Fruit fly (Drosophila melanogaster): ENCODE data around the gene CG5800.
A peak's percentile ranks its signal among the peaks of the same experiment; 100 is the strongest.

Gene CG5800

DNA sequence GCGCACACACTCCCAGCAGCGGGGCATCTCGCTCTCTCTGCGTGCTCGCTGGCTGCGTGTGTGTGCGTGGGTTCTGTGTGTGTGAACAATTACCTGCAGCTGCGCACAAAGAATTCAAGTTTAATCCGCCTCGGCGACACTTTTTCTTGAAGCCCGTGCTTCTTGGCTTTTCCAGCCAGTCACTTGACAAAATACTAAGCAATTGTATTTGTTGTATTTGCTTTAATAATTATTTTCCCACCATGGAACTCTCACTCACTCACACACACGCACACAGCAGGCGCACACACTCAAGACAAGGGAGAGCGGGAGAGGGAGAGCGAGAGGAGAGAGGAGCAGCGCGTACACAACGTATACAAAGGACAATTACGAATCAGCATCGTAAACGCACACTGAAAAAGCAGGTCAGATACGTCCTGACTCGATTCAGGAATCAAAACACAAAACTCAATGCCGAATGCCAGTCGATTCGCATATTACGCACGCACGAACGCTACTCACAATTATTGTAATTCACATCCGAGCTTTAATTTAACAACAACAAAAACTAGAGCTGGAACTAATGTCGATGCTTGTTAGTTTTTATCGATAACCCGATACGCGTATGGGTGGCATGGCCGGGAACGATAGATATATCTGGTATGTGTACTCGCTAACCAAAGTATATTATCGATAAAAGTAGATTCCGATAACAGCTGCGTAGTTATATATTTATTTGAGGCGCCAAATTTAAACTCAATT is 16.1 kb downstream of the CG5800 start, which contains the start of gene RhoGAPp190 (continued):
- TF ChIP-seq CG6791 (GFP tag; IDR thresholded peaks at IDR 0.05; ENCODE audit: partially characterized antibody) (peak; percentile 97), lilli (GFP tag; optimal IDR thresholded peaks at IDR 0.05) (peak; percentile 24), CG9817 (tag; optimal IDR thresholded peaks at IDR 0.05) (no peak), CG8478 (optimal IDR thresholded peaks at IDR 0.05) (peak; percentile 88), Ets97D (GFP tag; optimal IDR thresholded peaks at IDR 0.05) (peak; percentile 66), Xbp1 (GFP tag; optimal IDR thresholded peaks at IDR 0.05) (peak; percentile 7), bbx (GFP tag; IDR thresholded peaks at IDR 0.05; ENCODE audit: partially characterized antibody) (peak; percentile 96), zen2 (GFP tag; IDR thresholded peaks at IDR 0.05; ENCODE audit: partially characterized antibody) (peak; percentile 91), CG1832 (GFP tag; optimal IDR thresholded peaks at IDR 0.05) (peak; percentile 91), Opbp (GFP tag; IDR thresholded peaks at IDR 0.05; ENCODE audit: partially characterized antibody) (peak; percentile 92), hbn (GFP tag; IDR thresholded peaks at IDR 0.05; ENCODE audit: partially characterized antibody) (peak; percentile 81), Dek (tag; optimal IDR thresholded peaks at IDR 0.05) (peak; percentile 13), knrl (GFP tag; IDR thresholded peaks at IDR 0.05; ENCODE audit: partially characterized antibody) (peak; percentile 75), CG2712 (tag; optimal IDR thresholded peaks at IDR 0.05) (peak; percentile 33), YL-1 (GFP tag; optimal IDR thresholded peaks at IDR 0.05) (peak; percentile 23), E2f1 (GFP tag; IDR thresholded peaks at IDR 0.05) (no peak), sd (tag; optimal IDR thresholded peaks at IDR 0.05) (peak; percentile 72), maf-S (GFP tag; optimal IDR thresholded peaks at IDR 0.05) (no peak), CG10274 (GFP tag; optimal IDR thresholded peaks at IDR 0.05) (no peak), tna (GFP tag; IDR thresholded peaks at IDR 0.05; ENCODE audit: partially characterized antibody) (peak; percentile 96), sr (GFP tag; IDR thresholded peaks at IDR 0.05) (0 out of 3 replicates have a peak, but pooled peaks have one; percentile 8), ewg (GFP tag; optimal IDR thresholded peaks at IDR 0.05) (peak; percentile 90), Myb (GFP tag; optimal IDR thresholded peaks at IDR 0.05) (no peak), oc (tag; optimal IDR thresholded peaks at IDR 0.05) (no peak), row (GFP tag; IDR thresholded peaks at IDR 0.05) (0 out of 3 replicates have a peak, but pooled peaks have one; percentile 9), CG2199 (GFP tag; IDR thresholded peaks at IDR 0.05) (no peak), phol (tag; optimal IDR thresholded peaks at IDR 0.05) (peak; percentile 43), Abd-B (GFP tag; optimal IDR thresholded peaks at IDR 0.05) (no peak), trh (GFP tag; optimal IDR thresholded peaks at IDR 0.05) (no peak), pzg (GFP tag; optimal IDR thresholded peaks at IDR 0.05) (peak; percentile 91), CG13287 (GFP tag; IDR thresholded peaks at IDR 0.05; ENCODE audit: partially characterized antibody) (peak; percentile 93), Sin3A (optimal IDR thresholded peaks at IDR 0.05) (peak; percentile 23), Eip74EF (GFP tag; optimal IDR thresholded peaks at IDR 0.05) (peak in 1 of 2 experiments; percentile 76), sens (GFP tag) (peak; percentile 67), trem (tag; optimal IDR thresholded peaks at IDR 0.05) (peak; percentile 88), CG12659 (GFP tag; optimal IDR thresholded peaks at IDR 0.05) (peak; percentile 52), CG17186 (GFP tag; optimal IDR thresholded peaks at IDR 0.05) (peak; percentile 41), chinmo (GFP tag; IDR thresholded peaks at IDR 0.05; ENCODE audit: partially characterized antibody) (peak; percentile 93), CG18599 (GFP tag; optimal IDR thresholded peaks at IDR 0.05) (no peak), Jarid2 (GFP tag; optimal IDR thresholded peaks at IDR 0.05) (no peak), CG14860 (GFP tag; IDR thresholded peaks at IDR 0.05; ENCODE audit: partially characterized antibody) (peak; percentile 95), jumu (GFP tag; optimal IDR thresholded peaks at IDR 0.05) (no peak), NfI (GFP tag; optimal IDR thresholded peaks at IDR 0.05) (peak; percentile 13), Rfx (GFP tag; IDR thresholded peaks at IDR 0.05) (0 out of 2 replicates have a peak, but pooled peaks have one; percentile 10), Sry-δ (GFP tag; optimal IDR thresholded peaks at IDR 0.05) (peak; percentile 95), CG7357 (GFP tag; IDR thresholded peaks at IDR 0.05) (no peak), Doc3 (GFP tag; IDR thresholded peaks at IDR 0.05; ENCODE audit: partially characterized antibody) (peak; percentile 73), CG14710 (tag; optimal IDR thresholded peaks at IDR 0.05) (peak; percentile 48)
